Worm (Caenorhabditis elegans): ENCODE measurements around the gene dop-1.

ce11 chrX:4464367-4464766, 45.7 kb upstream of the dop-1 start:
- TF ChIP-seq rnt-1 (tag; optimal IDR thresholded peaks at IDR 0.05), result no peak
- no peak for TF ChIP-seq nhr-12 (tag; optimal IDR thresholded peaks at IDR 0.05)
- no peak for TF ChIP-seq elt-3 (tag; optimal IDR thresholded peaks at IDR 0.05)
- no peak for TF ChIP-seq nhr-28 (tag; optimal IDR thresholded peaks at IDR 0.05)
- no peak for TF ChIP-seq unc-130 (tag; optimal IDR thresholded peaks at IDR 0.05)
- TF ChIP-seq lin-35 (GFP tag; optimal IDR thresholded peaks at IDR 0.05), result no peak
- TF ChIP-seq zip-4 (GFP tag; optimal IDR thresholded peaks at IDR 0.05), result no peak
- TF ChIP-seq mep-1 (tag; optimal IDR thresholded peaks at IDR 0.05), result no peak
